Fruit fly (Drosophila melanogaster) Kc167 (cell line): ENCODE measurements around the gene Nedd4.

ENCODE experiments used
- Myc ChIP-seq: fragments of >200 bp; optimal IDR thresholded peaks from 2 replicates; lab custom pipeline; 2017; ENCODE audit warnings: missing external identifiers
- Sin3A ChIP-seq: fragments of >200 bp; optimal IDR thresholded peaks from 2 replicates; lab custom pipeline; 2018; ENCODE audit warnings: missing external identifiers
- h ChIP-seq: fragments of >200 bp; optimal IDR thresholded peaks from 3 replicates; lab custom pipeline; 2018; ENCODE audit warnings: missing external identifiers
- insv ChIP-seq: fragments of >200 bp; optimal IDR thresholded peaks from 3 replicates; lab custom pipeline; 2018; ENCODE audit warnings: missing external identifiers
- psq ChIP-seq: fragments of >200 bp; optimal IDR thresholded peaks from 2 replicates; lab custom pipeline; 2017; ENCODE audit warnings: missing external identifiers
- ttk ChIP-seq: sonication (Bioruptor generic); optimal IDR thresholded peaks from 2 replicates; lab custom pipeline; 2017; ENCODE audit warnings: missing external identifiers

Nedd4 gene

dm6 chr3L:17529511-17530194 lies at the start of gene Nedd4, which contains the start of gene Edc3:
Gene Nedd4, plus strand, starts transcription at chr3L:17530081.
Gene Edc3, minus strand, starts transcription at chr3L:17529861.
- TF ChIP-seq insv (lab: Kevin White, UChicago), result no peak
- no peak for TF ChIP-seq Sin3A
- TF ChIP-seq psq (lab: Kevin White, UChicago), result no peak
- TF ChIP-seq h (lab: Kevin White, UChicago), result no peak
- TF ChIP-seq ttk (lab: Kevin White, UChicago), result no peak
- no peak for TF ChIP-seq Myc (lab: Kevin White, UChicago)

dm6 chr3L:17485280-17485792 lies 44.5 kb upstream of the Nedd4 start:
- TF ChIP-seq ttk (lab: Kevin White, UChicago) (no peak), h (lab: Kevin White, UChicago) (no peak), psq (lab: Kevin White, UChicago) (no peak), insv (lab: Kevin White, UChicago) (no peak), Myc (lab: Kevin White, UChicago) (no peak), Sin3A (no peak)

- TF ChIP-seq psq (lab: Kevin White, UChicago), result no peak
- no peak for TF ChIP-seq Myc (lab: Kevin White, UChicago)
- no peak for TF ChIP-seq insv (lab: Kevin White, UChicago)
- no peak for TF ChIP-seq ttk (lab: Kevin White, UChicago)
- no peak for TF ChIP-seq h (lab: Kevin White, UChicago)
- TF ChIP-seq Sin3A, result no peak
Measured at dm6 chr3L:17486130-17486529, 43.8 kb upstream of the Nedd4 start, which contains the start of gene CG6333. Gene CG6333, minus strand, starts transcription at chr3L:17486230.

- no peak for TF ChIP-seq h (lab: Kevin White, UChicago)
- no peak for TF ChIP-seq insv (lab: Kevin White, UChicago)
- no peak for TF ChIP-seq psq (lab: Kevin White, UChicago)
- TF ChIP-seq Sin3A, result no peak
- TF ChIP-seq Myc (lab: Kevin White, UChicago), result no peak
- TF ChIP-seq ttk (lab: Kevin White, UChicago), result no peak
Measured at dm6 chr3L:17486794-17487726, 42.8 kb upstream of the Nedd4 start, which contains the start of gene Oatp74D. Gene Oatp74D, plus strand, starts transcription at chr3L:17487118.

dm6 chr3L:17488622-17489391 lies 41.1 kb upstream of the Nedd4 start:
- TF ChIP-seq h (lab: Kevin White, UChicago), result no peak
- no peak for TF ChIP-seq insv (lab: Kevin White, UChicago)
- TF ChIP-seq Sin3A, result no peak
- no peak for TF ChIP-seq ttk (lab: Kevin White, UChicago)
- no peak for TF ChIP-seq Myc (lab: Kevin White, UChicago)

- TF ChIP-seq insv (lab: Kevin White, UChicago) (no peak), psq (lab: Kevin White, UChicago) (no peak), Sin3A (no peak), ttk (lab: Kevin White, UChicago) (no peak), h (lab: Kevin White, UChicago) (no peak)
Measured at dm6 chr3L:17491646-17492045, 38.2 kb upstream of the Nedd4 start.

DNA sequence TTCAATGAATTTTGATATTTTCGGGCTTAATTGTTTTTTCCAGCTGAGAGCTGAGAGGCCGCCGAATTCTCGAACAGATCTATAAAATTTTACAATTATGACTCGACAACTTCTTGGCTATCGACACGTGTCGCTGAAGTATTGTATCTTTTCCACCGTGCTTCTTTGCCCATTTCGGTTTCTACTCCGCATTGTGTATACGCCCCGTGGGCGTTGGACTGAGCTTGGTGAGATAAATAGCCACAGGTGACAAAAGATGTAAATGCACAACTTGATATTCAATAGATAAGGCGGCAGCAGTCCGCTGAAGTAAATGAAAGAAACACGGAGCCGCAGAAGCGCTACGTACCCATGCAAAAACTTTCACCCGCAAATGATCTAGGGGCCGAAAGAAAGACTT lies 36.6 kb upstream of the Nedd4 start:
- no peak for TF ChIP-seq ttk (lab: Kevin White, UChicago)

- TF ChIP-seq h (lab: Kevin White, UChicago) (no peak), insv (lab: Kevin White, UChicago) (no peak), Sin3A (no peak), Myc (lab: Kevin White, UChicago) (no peak), ttk (lab: Kevin White, UChicago) (no peak), psq (lab: Kevin White, UChicago) (no peak)
Measured at dm6 chr3L:17493807-17494404, 36.0 kb upstream of the Nedd4 start.

- TF ChIP-seq Myc (lab: Kevin White, UChicago), result no peak
- TF ChIP-seq insv (lab: Kevin White, UChicago), result no peak
- no peak for TF ChIP-seq h (lab: Kevin White, UChicago)
- no peak for TF ChIP-seq Sin3A
Measured at dm6 chr3L:17494541-17494940, 35.3 kb upstream of the Nedd4 start, which contains the start of gene edin. Gene edin, plus strand, starts transcription at chr3L:17494880.

DNA sequence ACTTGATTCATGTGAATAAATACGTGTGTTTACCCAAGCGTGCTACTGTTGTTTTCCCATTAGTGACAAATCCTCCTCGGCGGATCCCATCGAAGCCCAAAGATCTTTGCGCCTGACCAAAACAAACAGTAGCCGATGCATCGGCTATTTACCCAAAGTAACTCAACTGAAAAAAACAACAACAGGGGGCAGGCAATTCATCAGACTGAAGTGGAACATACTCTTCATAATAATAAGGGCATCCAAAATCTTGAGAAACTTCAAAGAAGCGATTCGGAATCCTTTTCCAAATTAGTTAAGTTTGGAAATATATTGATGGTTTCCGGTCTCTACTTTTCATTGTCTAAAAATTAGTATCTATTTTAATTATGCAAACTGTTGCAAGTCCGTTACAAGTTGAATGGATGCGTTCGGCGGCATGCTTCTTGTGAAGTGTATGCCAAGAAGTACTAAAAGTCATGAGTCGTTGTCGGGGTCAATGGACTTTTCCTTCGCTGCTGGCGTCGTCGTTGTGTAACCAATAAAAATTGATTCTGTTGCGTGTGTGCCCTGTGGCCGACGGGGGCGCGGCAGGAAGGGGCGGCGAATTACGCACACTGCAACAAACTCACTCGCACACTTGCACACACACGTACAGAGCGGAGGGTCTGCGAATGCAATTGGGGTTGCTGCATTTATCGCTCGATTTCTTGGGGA lies 34.5 kb upstream of the Nedd4 start:
- no peak for TF ChIP-seq ttk (lab: Kevin White, UChicago)
- TF ChIP-seq psq (lab: Kevin White, UChicago), result no peak
- no peak for TF ChIP-seq Sin3A
- no peak for TF ChIP-seq Myc (lab: Kevin White, UChicago)
- no peak for TF ChIP-seq insv (lab: Kevin White, UChicago)
- TF ChIP-seq h (lab: Kevin White, UChicago), result no peak
